Worm (Caenorhabditis elegans): Measurements from ENCODE around the gene snn-1.

ce11 chrIV:1813869-1814268 lies 1.0 kb downstream of the snn-1 start:
- no peak for TF ChIP-seq unc-62 (GFP tag; optimal IDR thresholded peaks at IDR 0.05)
- TF ChIP-seq efl-1 (GFP tag; optimal IDR thresholded peaks at IDR 0.05): no peak
- TF ChIP-seq aptf-2 (GFP tag; conservative IDR thresholded peaks at IDR 0.05): no peak
- TF ChIP-seq F52B5.7 (tag; optimal IDR thresholded peaks at IDR 0.05): no peak
- TF ChIP-seq mxl-1 (tag; optimal IDR thresholded peaks at IDR 0.05): no peak
- TF ChIP-seq nfya-1 (tag; optimal IDR thresholded peaks at IDR 0.05; ENCODE audit: borderline replicate concordance, insufficient read depth): no peak
- no peak for TF ChIP-seq attf-5 (GFP tag; optimal IDR thresholded peaks at IDR 0.05)
- TF ChIP-seq B0035.1 (tag; optimal IDR thresholded peaks at IDR 0.05): no peak
- TF ChIP-seq B0336.3 (GFP tag; IDR thresholded peaks at IDR 0.05): no peak
- TF ChIP-seq ztf-25 (GFP tag; IDR thresholded peaks at IDR 0.05): no peak
- no peak for TF ChIP-seq pha-4 (tag; optimal IDR thresholded peaks at IDR 0.05)
- no peak for TF ChIP-seq F57A8.1 (GFP tag; optimal IDR thresholded peaks at IDR 0.05)
- no peak for TF ChIP-seq ztf-18 (tag; optimal IDR thresholded peaks at IDR 0.05)
